Worm (Caenorhabditis elegans): Measurements from ENCODE around the gene strd-1.

Gene strd-1

ce11 chrIII:10947155-10947554 lies at the start of gene strd-1:
strd-1 (plus strand) TSS chrIII:10947455.
- no peak for TF ChIP-seq egl-43 (GFP tag; IDR thresholded peaks at IDR 0.05)
- 0 out of 2 replicates have a peak, but pooled peaks have one; percentile 10 for TF ChIP-seq pha-4 (GFP tag; IDR thresholded peaks at IDR 0.05)
- no peak for TF ChIP-seq pha-4 (tag; optimal IDR thresholded peaks at IDR 0.05)

DNA sequence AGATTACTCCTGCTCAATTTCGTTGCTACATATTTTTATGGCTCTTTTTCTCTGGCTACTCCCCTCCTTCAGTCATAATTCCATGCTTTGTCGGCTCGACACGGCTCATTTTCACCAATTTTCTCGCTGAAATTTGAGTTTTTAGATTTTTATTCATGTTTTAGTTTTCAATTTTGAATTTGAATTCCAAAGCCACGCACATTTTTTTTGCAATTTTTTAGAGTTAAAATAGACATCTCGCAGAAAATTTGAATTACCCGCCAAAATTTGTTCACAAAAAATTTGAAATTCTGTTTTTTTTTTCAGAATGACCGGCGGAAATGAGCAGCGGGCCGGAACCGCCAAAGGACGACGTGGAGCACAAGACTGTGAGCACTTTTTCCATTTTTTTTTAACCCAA lies 44.9 kb upstream of the strd-1 start, which contains the start of gene unc-119:
Gene unc-119 (plus strand): TSS at position 301 of the 400 bp plus-strand sequence.
- TF ChIP-seq F26F4.8 (GFP tag; conservative IDR thresholded peaks at IDR 0.05) (no peak), nhr-76 (tag; optimal IDR thresholded peaks at IDR 0.05) (no peak), fkh-10 (GFP tag; optimal IDR thresholded peaks at IDR 0.05) (no peak), spr-3 (GFP tag; optimal IDR thresholded peaks at IDR 0.05) (no peak)

ce11 chrIII:10903009-10903609 lies 44.1 kb upstream of the strd-1 start:
- TF ChIP-seq F37D6.2 (tag; optimal IDR thresholded peaks at IDR 0.05) (no peak), mep-1 (tag; optimal IDR thresholded peaks at IDR 0.05) (peak; percentile 47), spr-3 (GFP tag; optimal IDR thresholded peaks at IDR 0.05) (no peak), set-16 (GFP tag; IDR thresholded peaks at IDR 0.05) (no peak), nhr-102 (tag; optimal IDR thresholded peaks at IDR 0.05) (no peak), dve-1 (tag; optimal IDR thresholded peaks at IDR 0.05; ENCODE audit: insufficient read depth) (no peak), dmd-8 (GFP tag; IDR thresholded peaks at IDR 0.05) (no peak), unc-62 (GFP tag; optimal IDR thresholded peaks at IDR 0.05 in 1 of 2) (peak in 1 of 2 experiments; percentile 78), unc-62 (tag; optimal IDR thresholded peaks at IDR 0.05) (no peak), lim-7 (GFP tag; IDR thresholded peaks at IDR 0.05) (no peak), nhr-11 (tag; optimal IDR thresholded peaks at IDR 0.05) (peak; percentile 77), nhr-28 (tag; optimal IDR thresholded peaks at IDR 0.05) (no peak), rbr-2 (tag; optimal IDR thresholded peaks at IDR 0.05) (peak; percentile 46), hlh-11 (tag; optimal IDR thresholded peaks at IDR 0.05) (no peak), attf-4 (tag; optimal IDR thresholded peaks at IDR 0.05) (no peak), fkh-10 (GFP tag; optimal IDR thresholded peaks at IDR 0.05) (peak; percentile 76), spr-1 (tag; optimal IDR thresholded peaks at IDR 0.05) (no peak), tra-1 (GFP tag; IDR thresholded peaks at IDR 0.05) (no peak), duxl-1 (tag; optimal IDR thresholded peaks at IDR 0.05; ENCODE audit: poor library complexity) (no peak), snpc-4 (tag; optimal IDR thresholded peaks at IDR 0.05) (no peak), gei-8 (GFP tag; optimal IDR thresholded peaks at IDR 0.05) (no peak), nhr-6 (tag; optimal IDR thresholded peaks at IDR 0.05) (no peak), lsy-2 (tag; optimal IDR thresholded peaks at IDR 0.05) (peak in 1 of 2 experiments; percentile 55), ztf-11 (tag; optimal IDR thresholded peaks at IDR 0.05) (no peak), sdz-12 (GFP tag; optimal IDR thresholded peaks at IDR 0.05) (no peak), aha-1 (tag) (no peak), mes-2 (tag; optimal IDR thresholded peaks at IDR 0.05; ENCODE audit: poor library complexity, severe bottlenecking) (peak; percentile 1), dpl-1 (GFP tag; optimal IDR thresholded peaks at IDR 0.05) (no peak), lin-29 (GFP tag; IDR thresholded peaks at IDR 0.05) (no peak), ceh-32 (tag; optimal IDR thresholded peaks at IDR 0.05; ENCODE audit: poor library complexity) (no peak), hmg-1.1 (GFP tag; IDR thresholded peaks at IDR 0.05) (0 out of 2 replicates have a peak, but pooled peaks have one; percentile 20), ama-1 (optimal IDR thresholded peaks at IDR 0.05) (no peak), ZK337.2 (GFP tag; IDR thresholded peaks at IDR 0.05) (no peak), hlh-30 (tag; optimal IDR thresholded peaks at IDR 0.05; ENCODE audit: insufficient read depth) (peak; percentile 67), mdt-29 (GFP tag; IDR thresholded peaks at IDR 0.05) (no peak), pqm-1 (tag; optimal IDR thresholded peaks at IDR 0.05) (no peak), daf-16 (GFP tag; optimal IDR thresholded peaks at IDR 0.05) (no peak), daf-16 (tag; optimal IDR thresholded peaks at IDR 0.05) (no peak), php-3 (GFP tag; IDR thresholded peaks at IDR 0.05) (no peak), skn-1 (tag; optimal IDR thresholded peaks at IDR 0.05) (no peak), daf-12 (tag; optimal IDR thresholded peaks at IDR 0.05) (no peak), zip-11 (GFP tag; IDR thresholded peaks at IDR 0.05) (no peak), vab-7 (GFP tag; IDR thresholded peaks at IDR 0.05) (no peak)

Measured in whole organism, L4 larva.